Worm (Caenorhabditis elegans) whole organism, mixed stage, embryonic: ENCODE measurements around the gene C35D10.1.

Experiments
- M03D4.4 ChIP-seq: sonication (generic microtip); optimal IDR thresholded peaks from 2 replicates; lab custom pipeline; 2017; ENCODE audit warnings: mild to moderate bottlenecking, missing genetic modification characterization, missing compliant biosample characterization
- bed-3 ChIP-seq: fragments of 200-800 bp; sonication (Bioruptor generic); optimal IDR thresholded peaks from 3 replicates; lab custom pipeline; 2018; ENCODE audit warnings: mild to moderate bottlenecking, missing genetic modification characterization, moderate library complexity, missing compliant biosample characterization
- blmp-1 ChIP-seq: fragments of 150-350 bp; optimal IDR thresholded peaks from 2 replicates; lab custom pipeline; 2014; ENCODE audit warnings: missing biosample characterization, missing genetic modification characterization
- ceh-39 ChIP-seq: fragments of 150-350 bp; optimal IDR thresholded peaks from 2 replicates; lab custom pipeline; 2014; ENCODE audit warnings: missing biosample characterization, missing genetic modification characterization
- ceh-43 ChIP-seq: fragments of 200-800 bp; sonication (Bioruptor generic); optimal IDR thresholded peaks from 2 replicates; lab custom pipeline; 2018; ENCODE audit warnings: mild to moderate bottlenecking, missing genetic modification characterization, moderate library complexity, missing compliant biosample characterization
- ceh-83 ChIP-seq: fragments of 200-800 bp; sonication (Bioruptor generic); optimal IDR thresholded peaks from 2 replicates; lab custom pipeline; 2018; ENCODE audit warnings: mild to moderate bottlenecking, missing genetic modification characterization, missing compliant biosample characterization
- ces-1 ChIP-seq: fragments of 150-350 bp; optimal IDR thresholded peaks from 2 replicates; lab custom pipeline; 2014; ENCODE audit warnings: missing biosample characterization, missing genetic modification reagents, missing genetic modification characterization
- cnd-1 ChIP-seq: fragments of 200-800 bp; sonication (Bioruptor generic); optimal IDR thresholded peaks from 2 replicates; lab custom pipeline; 2018; ENCODE audit warnings: mild to moderate bottlenecking, missing genetic modification characterization, missing compliant biosample characterization
- drap-1 ChIP-seq: fragments of 200-800 bp; sonication (Bioruptor generic); optimal IDR thresholded peaks from 3 replicates; lab custom pipeline; 2018; ENCODE audit warnings: mild to moderate bottlenecking, missing genetic modification characterization, missing compliant biosample characterization
- elt-1 ChIP-seq: sonication (generic microtip); optimal IDR thresholded peaks from 2 replicates; lab custom pipeline; 2017; ENCODE audit warnings: missing genetic modification characterization, mild to moderate bottlenecking, missing compliant biosample characterization, antibody characterized with exemption, moderate library complexity, borderline replicate concordance; ENCODE audit not compliant: insufficient read depth
- elt-3 ChIP-seq: fragments of 150-350 bp; optimal IDR thresholded peaks from 2 replicates; lab custom pipeline; 2014; ENCODE audit warnings: missing biosample characterization, missing genetic modification characterization
- ham-2 ChIP-seq: fragments of 200-800 bp; sonication (Bioruptor generic); optimal IDR thresholded peaks from 2 replicates; lab custom pipeline; 2018; ENCODE audit warnings: mild to moderate bottlenecking, missing genetic modification characterization, missing compliant biosample characterization
- hlh-1 ChIP-seq: fragments of 150-350 bp; optimal IDR thresholded peaks from 2 replicates; lab custom pipeline; 2014; ENCODE audit warnings: missing biosample characterization, missing genetic modification reagents, missing genetic modification characterization
- lin-13 ChIP-seq: fragments of 150-350 bp; optimal IDR thresholded peaks from 2 replicates; lab custom pipeline; 2014; ENCODE audit warnings: missing biosample characterization, missing genetic modification characterization
- lin-32 ChIP-seq: fragments of 200-800 bp; sonication (Bioruptor generic); optimal IDR thresholded peaks from 2 replicates; lab custom pipeline; 2018; ENCODE audit warnings: mild to moderate bottlenecking, missing genetic modification characterization, missing compliant biosample characterization
- lsy-2 ChIP-seq: fragments of 150-350 bp; optimal IDR thresholded peaks from 2 replicates; lab custom pipeline; 2014; ENCODE audit warnings: missing biosample characterization, missing genetic modification characterization
- mab-5 ChIP-seq: fragments of 150-350 bp; optimal IDR thresholded peaks from 2 replicates; lab custom pipeline; 2014; ENCODE audit warnings: missing biosample characterization, missing genetic modification characterization
- mep-1 ChIP-seq: fragments of 150-350 bp; optimal IDR thresholded peaks from 2 replicates; lab custom pipeline; 2017; ENCODE audit warnings: missing biosample characterization, missing genetic modification reagents, missing genetic modification characterization, inconsistent platforms
- mls-2 ChIP-seq: sonication (generic microtip); optimal IDR thresholded peaks from 2 replicates; lab custom pipeline; 2016; ENCODE audit warnings: mild to moderate bottlenecking, missing genetic modification characterization, moderate library complexity, missing compliant biosample characterization
- nhr-12 ChIP-seq: fragments of 150-350 bp; optimal IDR thresholded peaks from 2 replicates; lab custom pipeline; 2014; ENCODE audit warnings: missing biosample characterization, missing genetic modification characterization
- nhr-2 ChIP-seq: fragments of 150-350 bp; optimal IDR thresholded peaks from 2 replicates; lab custom pipeline; 2014; ENCODE audit warnings: missing biosample characterization, missing genetic modification characterization
- nhr-237 ChIP-seq: fragments of 150-350 bp; optimal IDR thresholded peaks from 2 replicates; lab custom pipeline; 2014; ENCODE audit warnings: missing biosample characterization, missing genetic modification characterization
- nhr-28 ChIP-seq: fragments of 150-350 bp; optimal IDR thresholded peaks from 2 replicates; lab custom pipeline; 2014; ENCODE audit warnings: missing biosample characterization, missing genetic modification characterization
- nhr-76 ChIP-seq: sonication (generic microtip); optimal IDR thresholded peaks from 2 replicates; lab custom pipeline; 2017; ENCODE audit warnings: missing biosample characterization, missing genetic modification characterization
- pha-4 ChIP-seq: fragments of 150-350 bp; optimal IDR thresholded peaks from 2 replicates; lab custom pipeline; 2018; ENCODE audit warnings: missing biosample characterization, missing genetic modification reagents, missing genetic modification characterization
- sem-2 ChIP-seq: fragments of 200-800 bp; sonication (Bioruptor generic); optimal IDR thresholded peaks from 2 replicates; lab custom pipeline; 2018; ENCODE audit warnings: mild to moderate bottlenecking, missing genetic modification characterization, missing compliant biosample characterization
- snpc-4 ChIP-seq: fragments of 150-350 bp; optimal IDR thresholded peaks from 2 replicates; lab custom pipeline; 2014; ENCODE audit warnings: missing biosample characterization, missing genetic modification characterization
- sptf-1 ChIP-seq: sonication (generic microtip); optimal IDR thresholded peaks from 2 replicates; lab custom pipeline; 2017; ENCODE audit warnings: mild to moderate bottlenecking, missing genetic modification characterization, moderate library complexity, missing compliant biosample characterization
- tbx-8 ChIP-seq: fragments of 200-800 bp; sonication (Bioruptor generic); optimal IDR thresholded peaks from 2 replicates; lab custom pipeline; 2018; ENCODE audit warnings: mild to moderate bottlenecking, missing genetic modification characterization, moderate library complexity, missing compliant biosample characterization
- unc-39 ChIP-seq: fragments of 150-350 bp; optimal IDR thresholded peaks from 2 replicates; lab custom pipeline; 2014; ENCODE audit warnings: missing biosample characterization, missing genetic modification characterization
- unc-62 ChIP-seq: fragments of 150-350 bp; optimal IDR thresholded peaks from 2 replicates; lab custom pipeline; 2014; ENCODE audit warnings: missing biosample characterization, missing genetic modification reagents, missing genetic modification characterization
- zip-8 ChIP-seq: fragments of 150-350 bp; optimal IDR thresholded peaks from 2 replicates; lab custom pipeline; 2014; ENCODE audit warnings: missing biosample characterization, missing genetic modification characterization
- ztf-11 ChIP-seq: fragments of 150-350 bp; optimal IDR thresholded peaks from 2 replicates; lab custom pipeline; 2014; ENCODE audit warnings: missing biosample characterization, missing genetic modification characterization

The C35D10.1 gene

DNA sequence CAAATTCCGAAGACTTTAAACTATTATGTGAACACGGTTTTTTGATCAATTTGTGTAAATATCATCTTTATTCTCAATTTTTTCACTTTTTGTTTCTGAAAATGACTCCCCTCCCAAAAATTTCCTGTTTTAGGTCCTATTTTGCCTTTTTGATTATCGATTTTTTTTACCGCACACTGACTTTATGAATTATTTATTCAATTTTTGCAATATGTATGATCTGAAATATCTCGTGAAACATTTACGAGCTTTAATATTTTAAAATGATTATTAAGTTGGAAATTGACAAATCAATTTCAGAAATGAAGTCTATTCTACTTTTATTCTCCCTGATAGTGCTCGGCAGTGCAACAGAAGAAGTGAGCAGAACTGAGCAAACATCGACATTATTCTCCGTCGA, at the start of gene C35D10.1:
C35D10.1 (plus strand) TSS at position 301 of the 400 bp plus-strand sequence.
- TF ChIP-seq mls-2 (tag; lab: Kevin White, UChicago) = no peak
- TF ChIP-seq tbx-8 (GFP tag; lab: Kevin White, UChicago) = no peak
- no peak for TF ChIP-seq sptf-1
- TF ChIP-seq pha-4 (tag; lab: Kevin White, UChicago) = no peak
- TF ChIP-seq unc-62 (GFP tag; lab: Kevin White, UChicago) = no peak
- no peak for TF ChIP-seq elt-1 (tag; lab: Kevin White, UChicago)
- no peak for TF ChIP-seq bed-3 (GFP tag; lab: Kevin White, UChicago)
- no peak for TF ChIP-seq hlh-1
- TF ChIP-seq nhr-76 (tag; lab: Kevin White, UChicago) = no peak

ce11 chrIII:4830207-4830606, 49.3 kb upstream of the C35D10.1 start, which contains the start of gene nspd-9:
nspd-9 (minus strand) TSS chrIII:4830307.
- TF ChIP-seq nhr-76 (tag; lab: Kevin White, UChicago) (no peak), mls-2 (tag; lab: Kevin White, UChicago) (no peak), cnd-1 (tag; lab: Kevin White, UChicago) (no peak), lin-32 (no peak), pha-4 (tag; lab: Kevin White, UChicago) (no peak), hlh-1 (no peak), nhr-237 (tag; lab: Kevin White, UChicago) (no peak), mep-1 (tag; lab: Kevin White, UChicago) (no peak), ceh-39 (tag; lab: Kevin White, UChicago) (no peak), blmp-1 (tag; lab: Kevin White, UChicago) (no peak), M03D4.4 (tag; lab: Kevin White, UChicago) (no peak), ceh-43 (GFP tag; lab: Kevin White, UChicago) (no peak), nhr-28 (tag; lab: Kevin White, UChicago) (no peak), sem-2 (GFP tag; lab: Kevin White, UChicago) (no peak), drap-1 (GFP tag; lab: Kevin White, UChicago) (no peak), unc-39 (tag; lab: Kevin White, UChicago) (no peak)

DNA sequence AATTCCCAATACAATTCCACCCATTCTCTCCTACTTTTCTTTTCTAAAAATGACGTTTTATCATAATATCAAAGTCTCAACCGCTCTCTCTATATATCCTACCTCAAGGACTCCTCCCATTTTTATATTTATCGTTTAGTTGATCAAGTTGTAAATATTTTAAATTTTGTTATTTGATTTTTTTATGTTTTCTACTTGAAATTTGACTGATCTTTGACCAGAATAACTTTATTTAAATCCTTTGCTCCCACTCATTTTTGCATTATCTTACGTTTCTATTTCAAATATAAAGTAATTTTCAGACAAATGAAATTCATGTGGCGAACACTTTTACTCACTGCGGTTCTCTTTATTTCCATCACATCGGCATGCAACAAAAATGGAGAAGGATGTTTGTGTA, 42.1 kb upstream of the C35D10.1 start, which contains the start of the genes acbp-7 and F26A1.19:
acbp-7 (plus strand) TSS at position 301 of the 400 bp plus-strand sequence.
F26A1.19 (plus strand) TSS at position 303 of the 400 bp plus-strand sequence.
- TF ChIP-seq unc-62 (GFP tag; lab: Kevin White, UChicago) (no peak), ces-1 (GFP tag; lab: Kevin White, UChicago) (no peak), nhr-237 (tag; lab: Kevin White, UChicago) (no peak), zip-8 (tag; lab: Kevin White, UChicago) (no peak), lin-13 (tag; lab: Kevin White, UChicago) (no peak), ham-2 (GFP tag; lab: Kevin White, UChicago) (no peak), nhr-2 (no peak), ceh-83 (no peak), snpc-4 (tag; lab: Kevin White, UChicago) (no peak), elt-3 (tag; lab: Kevin White, UChicago) (no peak), tbx-8 (GFP tag; lab: Kevin White, UChicago) (no peak), mep-1 (tag; lab: Kevin White, UChicago) (no peak), M03D4.4 (tag; lab: Kevin White, UChicago) (no peak), nhr-12 (tag; lab: Kevin White, UChicago) (no peak), hlh-1 (no peak), mls-2 (tag; lab: Kevin White, UChicago) (no peak)
- TF ChIP-seq, all 35 proteins: peak for 0

- TF ChIP-seq tbx-8 (GFP tag; lab: Kevin White, UChicago) (no peak), nhr-76 (tag; lab: Kevin White, UChicago) (no peak), ceh-39 (tag; lab: Kevin White, UChicago) (no peak)
- TF ChIP-seq, all 35 proteins: peak for 0
Measured at ce11 chrIII:4842173-4842572, 37.4 kb upstream of the C35D10.1 start, which contains the start of gene clec-156. clec-156 (minus strand) TSS chrIII:4842273.

DNA sequence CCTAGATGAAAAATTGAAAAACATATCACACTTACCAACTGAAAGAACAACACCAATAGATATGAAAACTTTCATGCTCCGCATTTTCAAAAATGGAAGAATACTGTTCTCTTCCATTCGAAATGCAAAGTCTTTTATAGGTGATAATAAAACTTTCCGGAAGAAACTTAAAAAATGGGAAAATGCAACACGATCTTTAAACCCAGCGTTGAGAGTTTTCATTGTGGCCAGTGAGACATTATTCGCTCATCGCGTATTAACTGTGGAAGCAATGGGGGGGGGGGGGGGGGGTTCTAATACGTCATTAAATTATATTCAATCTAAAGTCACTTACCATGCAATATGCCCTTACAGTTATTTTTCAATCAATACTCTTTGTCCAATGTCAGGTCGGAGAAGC, 35.2 kb upstream of the C35D10.1 start, which contains the start of the genes clec-157 and fkh-5:
clec-157 (minus strand) TSS at position 101 of the 400 bp plus-strand sequence.
fkh-5 (plus strand) TSS at position 336 of the 400 bp plus-strand sequence.
- TF ChIP-seq nhr-28 (tag; lab: Kevin White, UChicago) (no peak), ceh-39 (tag; lab: Kevin White, UChicago) (no peak), ztf-11 (tag; lab: Kevin White, UChicago) (no peak), unc-39 (tag; lab: Kevin White, UChicago) (no peak), nhr-237 (tag; lab: Kevin White, UChicago) (no peak), mep-1 (tag; lab: Kevin White, UChicago) (no peak), pha-4 (tag; lab: Kevin White, UChicago) (no peak), unc-62 (GFP tag; lab: Kevin White, UChicago) (no peak), elt-1 (tag; lab: Kevin White, UChicago) (no peak), bed-3 (GFP tag; lab: Kevin White, UChicago) (no peak), M03D4.4 (tag; lab: Kevin White, UChicago) (no peak), lsy-2 (tag; lab: Kevin White, UChicago) (no peak), mab-5 (no peak), lin-13 (tag; lab: Kevin White, UChicago) (no peak), ceh-83 (no peak)
